Fruit fly (Drosophila melanogaster) whole organism, embryonic: ENCODE data around the gene CG43796.
A peak's percentile ranks its signal among the peaks of the same experiment; 100 is the strongest.

ENCODE experiments used
- Ada2b ChIP-seq: fragments of 200-800 bp; sonication (Bioruptor generic); IDR thresholded peaks from 2 replicates; pipeline ENCODE4 v1.3.6; 2022; ENCODE audit warnings: missing biosample characterization, missing genetic modification characterization
- Bgb ChIP-seq: fragments of 200-800 bp; sonication (Bioruptor generic); IDR thresholded peaks from 2 replicates; pipeline ENCODE4 v1.3.6; 2022; ENCODE audit warnings: missing biosample characterization, missing genetic modification characterization; ENCODE audit not compliant: partially characterized antibody
- CG12391 ChIP-seq: fragments of 200-800 bp; sonication (Bioruptor generic); optimal IDR thresholded peaks from 3 replicates; lab custom pipeline; 2018; ENCODE audit warnings: missing biosample characterization, mild to moderate bottlenecking, missing genetic modification characterization, moderate library complexity
- CG12769 ChIP-seq: fragments of 200-800 bp; sonication (Bioruptor generic); optimal IDR thresholded peaks from 2 replicates; lab custom pipeline; 2019; ENCODE audit warnings: missing biosample characterization, mild to moderate bottlenecking, missing genetic modification characterization, moderate library complexity
- CG12942 ChIP-seq: fragments of 200-800 bp; sonication (Bioruptor generic); optimal IDR thresholded peaks from 3 replicates; lab custom pipeline; 2016; ENCODE audit warnings: missing biosample characterization, missing genetic modification characterization
- CG13287 ChIP-seq: fragments of 200-800 bp; sonication (Bioruptor generic); IDR thresholded peaks from 2 replicates; pipeline ENCODE4 v1.3.6; 2022; ENCODE audit warnings: missing biosample characterization, missing genetic modification characterization; ENCODE audit not compliant: partially characterized antibody
- CG14014 ChIP-seq: fragments of 200-800 bp; sonication (Bioruptor generic); IDR thresholded peaks from 2 replicates; pipeline ENCODE4 v1.3.6; 2022; ENCODE audit warnings: missing biosample characterization, missing genetic modification characterization
- CG17568 ChIP-seq: fragments of 200-800 bp; sonication (Bioruptor generic); optimal IDR thresholded peaks from 2 replicates; lab custom pipeline; 2018; ENCODE audit warnings: missing biosample characterization, mild to moderate bottlenecking, missing genetic modification characterization, moderate library complexity
- CG17612 ChIP-seq: fragments of 200-800 bp; sonication (Bioruptor generic); IDR thresholded peaks from 2 replicates; pipeline ENCODE4 v1.3.6; 2022; ENCODE audit warnings: missing biosample characterization, missing genetic modification characterization
- CG18619 ChIP-seq: fragments of 200-800 bp; sonication (Bioruptor generic); optimal IDR thresholded peaks from 3 replicates; lab custom pipeline; 2017; ENCODE audit warnings: missing biosample characterization, mild to moderate bottlenecking, missing genetic modification characterization
- CG2199 ChIP-seq: fragments of 200-800 bp; sonication (Bioruptor generic); IDR thresholded peaks from 3 replicates; pipeline ENCODE4 v1.3.6; 2022; ENCODE audit warnings: missing biosample characterization, missing genetic modification characterization
- CG3281 ChIP-seq: fragments of 200-800 bp; sonication (Bioruptor generic); optimal IDR thresholded peaks from 3 replicates; lab custom pipeline; 2017; ENCODE audit warnings: missing biosample characterization, mild to moderate bottlenecking, missing genetic modification characterization
- CG3407 ChIP-seq: fragments of 200-800 bp; sonication (Bioruptor generic); optimal IDR thresholded peaks from 2 replicates; lab custom pipeline; 2018; ENCODE audit warnings: missing biosample characterization, mild to moderate bottlenecking, missing genetic modification characterization
- CG42726 ChIP-seq: fragments of 200-800 bp; sonication (Bioruptor generic); IDR thresholded peaks from 2 replicates; pipeline ENCODE4 v1.3.6; 2022; ENCODE audit warnings: missing biosample characterization, missing genetic modification characterization; ENCODE audit not compliant: partially characterized antibody
- CG7271 ChIP-seq: fragments of 200-800 bp; sonication (Bioruptor generic); optimal IDR thresholded peaks from 2 replicates; lab custom pipeline; 2018; ENCODE audit warnings: missing biosample characterization, mild to moderate bottlenecking, missing genetic modification characterization, moderate library complexity
- CG7372 ChIP-seq: fragments of 200-800 bp; sonication (Bioruptor generic); IDR thresholded peaks from 2 replicates; pipeline ENCODE4 v1.3.6; 2022; ENCODE audit warnings: missing biosample characterization, missing genetic modification characterization
- CG7556 ChIP-seq: fragments of 200-800 bp; sonication (Bioruptor generic); optimal IDR thresholded peaks from 2 replicates; lab custom pipeline; 2017; ENCODE audit warnings: missing biosample characterization, mild to moderate bottlenecking, missing genetic modification characterization
- CG7745 ChIP-seq: fragments of 200-800 bp; sonication (Bioruptor generic); optimal IDR thresholded peaks from 2 replicates; lab custom pipeline; 2018; ENCODE audit warnings: missing biosample characterization, mild to moderate bottlenecking, missing genetic modification characterization, moderate library complexity
- CG8924 ChIP-seq: fragments of 200-800 bp; optimal IDR thresholded peaks from 3 replicates; lab custom pipeline; 2019; ENCODE audit warnings: missing biosample characterization, mild to moderate bottlenecking, missing genetic modification characterization, moderate library complexity
- CG8944 ChIP-seq: fragments of 200-800 bp; sonication (Bioruptor generic); optimal IDR thresholded peaks from 3 replicates; lab custom pipeline; 2016; ENCODE audit warnings: missing biosample characterization, missing genetic modification characterization
- D19A ChIP-seq: fragments of 200-800 bp; optimal IDR thresholded peaks from 3 replicates; lab custom pipeline; 2019; ENCODE audit warnings: missing biosample characterization, mild to moderate bottlenecking, missing genetic modification characterization, moderate library complexity
- D19B ChIP-seq: fragments of 200-800 bp; sonication (Bioruptor generic); optimal IDR thresholded peaks from 2 replicates; lab custom pipeline; 2017; ENCODE audit warnings: missing biosample characterization, mild to moderate bottlenecking, missing genetic modification characterization
- Deaf1 ChIP-seq: fragments of 200-800 bp; optimal IDR thresholded peaks from 3 replicates; lab custom pipeline; 2019; ENCODE audit warnings: missing biosample characterization, mild to moderate bottlenecking, missing genetic modification characterization, moderate library complexity
- Dip2 ChIP-seq: fragments of 200-800 bp; sonication (Bioruptor generic); IDR thresholded peaks from 2 replicates; pipeline ENCODE4 v1.3.6; 2022; ENCODE audit warnings: missing biosample characterization, missing genetic modification characterization
- Gug ChIP-seq: fragments of 200-800 bp; sonication (Bioruptor generic); IDR thresholded peaks from 4 replicates; pipeline ENCODE4 v1.3.6; 2022; ENCODE audit warnings: missing biosample characterization, missing genetic modification characterization
- H15 ChIP-seq: fragments of 200-800 bp; sonication (Bioruptor generic); IDR thresholded peaks from 3 replicates; pipeline ENCODE4 v1.3.6; 2022; ENCODE audit warnings: missing biosample characterization, missing genetic modification characterization
- HmgD ChIP-seq: fragments of 200-800 bp; sonication (Bioruptor generic); optimal IDR thresholded peaks from 3 replicates; lab custom pipeline; 2016; ENCODE audit warnings: missing biosample characterization, missing genetic modification characterization
- Hr78 ChIP-seq, 2 experiments: fragments of 200-800 bp in 1 of 2; fragments of >200 bp in 1 of 2; sonication (Bioruptor generic) in 1 of 2; optimal IDR thresholded peaks; 2 replicates each; lab custom pipeline; 2017 to 2019; ENCODE audit warnings: missing biosample characterization in 2 of 2, missing genetic modification characterization in 2 of 2, mild to moderate bottlenecking in 1 of 2, moderate library complexity in 1 of 2
- Kr ChIP-seq: fragments of 200-800 bp; sonication (Bioruptor generic); optimal IDR thresholded peaks from 2 replicates; lab custom pipeline; 2017; ENCODE audit warnings: missing biosample characterization, mild to moderate bottlenecking, missing genetic modification characterization
- Lhr ChIP-seq: fragments of 200-800 bp; sonication (Bioruptor generic); optimal IDR thresholded peaks from 3 replicates; lab custom pipeline; 2017; ENCODE audit warnings: mild to moderate bottlenecking, missing biosample characterization, missing genetic modification reagents, missing genetic modification characterization
- Lim3 ChIP-seq: fragments of 200-800 bp; sonication (Bioruptor generic); IDR thresholded peaks from 2 replicates; pipeline ENCODE4 v1.3.6; 2022; ENCODE audit warnings: missing biosample characterization, missing genetic modification characterization
- MESR4 ChIP-seq: fragments of 200-800 bp; sonication (Bioruptor generic); optimal IDR thresholded peaks from 2 replicates; lab custom pipeline; 2018; ENCODE audit warnings: missing biosample characterization, mild to moderate bottlenecking, missing genetic modification characterization, moderate library complexity
- NK7.1 ChIP-seq: fragments of 200-800 bp; sonication (Bioruptor generic); optimal IDR thresholded peaks from 3 replicates; lab custom pipeline; 2016; ENCODE audit warnings: missing biosample characterization, missing genetic modification characterization
- dan ChIP-seq: fragments of 200-800 bp; sonication (Bioruptor generic); IDR thresholded peaks from 2 replicates; pipeline ENCODE4 v1.3.6; 2022; ENCODE audit warnings: missing biosample characterization, missing genetic modification characterization
- danr ChIP-seq: fragments of 200-800 bp; sonication (Bioruptor generic); IDR thresholded peaks from 2 replicates; pipeline ENCODE4 v1.3.6; 2022; ENCODE audit warnings: missing biosample characterization, missing genetic modification characterization
- fd64A ChIP-seq: fragments of 200-800 bp; sonication (Bioruptor generic); optimal IDR thresholded peaks from 3 replicates; lab custom pipeline; 2018; ENCODE audit warnings: missing biosample characterization, mild to moderate bottlenecking, missing genetic modification characterization
- gcm2 ChIP-seq: fragments of 200-800 bp; sonication (Bioruptor generic); optimal IDR thresholded peaks from 2 replicates; lab custom pipeline; 2016; ENCODE audit warnings: missing biosample characterization, missing genetic modification characterization
- gfzf ChIP-seq: fragments of 200-800 bp; sonication (Bioruptor generic); optimal IDR thresholded peaks from 2 replicates; lab custom pipeline; 2016; ENCODE audit warnings: missing biosample characterization, mild to moderate bottlenecking, missing genetic modification characterization, moderate library complexity
- gt ChIP-seq: fragments of 200-800 bp; sonication (Bioruptor generic); IDR thresholded peaks from 2 replicates; pipeline ENCODE4 v1.3.6; 2022; ENCODE audit warnings: missing biosample characterization, missing genetic modification characterization
- jumu ChIP-seq: fragments of 200-800 bp; sonication (Bioruptor generic); optimal IDR thresholded peaks from 3 replicates; lab custom pipeline; 2016; ENCODE audit warnings: missing biosample characterization, missing genetic modification characterization
- kay ChIP-seq: fragments of 200-800 bp; sonication (Bioruptor generic); optimal IDR thresholded peaks from 2 replicates; lab custom pipeline; 2016; ENCODE audit warnings: missing biosample characterization, missing genetic modification characterization
- nerfin-2 ChIP-seq: fragments of 200-800 bp; sonication (Bioruptor generic); IDR thresholded peaks from 2 replicates; pipeline ENCODE4 v1.3.6; 2022; ENCODE audit warnings: missing biosample characterization, missing genetic modification characterization; ENCODE audit not compliant: partially characterized antibody
- org-1 ChIP-seq: fragments of 200-800 bp; sonication (Bioruptor generic); optimal IDR thresholded peaks from 2 replicates; lab custom pipeline; 2017; ENCODE audit warnings: missing biosample characterization, missing genetic modification characterization
- p53 ChIP-seq: fragments of 200-800 bp; sonication (Bioruptor generic); optimal IDR thresholded peaks from 2 replicates; lab custom pipeline; 2016; ENCODE audit warnings: missing biosample characterization, missing genetic modification characterization
- pb ChIP-seq: fragments of 200-800 bp; sonication (Bioruptor generic); optimal IDR thresholded peaks from 3 replicates; lab custom pipeline; 2016; ENCODE audit warnings: missing biosample characterization, missing genetic modification characterization
- schlank ChIP-seq: fragments of 200-800 bp; sonication (Bioruptor generic); optimal IDR thresholded peaks from 2 replicates; lab custom pipeline; 2018; ENCODE audit warnings: missing biosample characterization, mild to moderate bottlenecking, missing genetic modification characterization
- stwl ChIP-seq: fragments of 200-800 bp; sonication (Bioruptor generic); optimal IDR thresholded peaks from 3 replicates; lab custom pipeline; 2018; ENCODE audit warnings: missing biosample characterization, mild to moderate bottlenecking, missing genetic modification characterization, moderate library complexity
- trh ChIP-seq: fragments of 200-800 bp; sonication (Bioruptor generic); optimal IDR thresholded peaks from 2 replicates; lab custom pipeline; 2016; ENCODE audit warnings: missing biosample characterization, missing genetic modification characterization
- wdn ChIP-seq: fragments of 200-800 bp; sonication (Bioruptor generic); IDR thresholded peaks from 2 replicates; pipeline ENCODE4 v1.3.6; 2022; ENCODE audit warnings: missing biosample characterization, missing genetic modification characterization
- wor ChIP-seq: fragments of 200-800 bp; sonication (Bioruptor generic); IDR thresholded peaks from 2 replicates; pipeline ENCODE4 v1.3.6; 2022; ENCODE audit warnings: missing biosample characterization, missing genetic modification characterization
- zfh1 ChIP-seq: fragments of 200-800 bp; sonication (Bioruptor generic); IDR thresholded peaks from 3 replicates; pipeline ENCODE4 v1.3.6; 2022; ENCODE audit warnings: missing biosample characterization, missing genetic modification characterization

Gene CG43796

dm6 chr2L:8521724-8522309 is 39.6 kb downstream of the CG43796 start, which contains the start of gene Acer (continued):
- TF ChIP-seq CG8944 (GFP tag; lab: Kevin White, UChicago) (no peak), CG2199 (GFP tag; lab: Robert Waterston, UW) (no peak), stwl (peak; percentile 54), Gug (GFP tag; lab: Robert Waterston, UW) (no peak), CG17568 (GFP tag; lab: Kevin White, UChicago) (no peak), CG7556 (GFP tag; lab: Kevin White, UChicago) (no peak), pb (GFP tag; lab: Kevin White, UChicago) (no peak), D19B (GFP tag; lab: Kevin White, UChicago) (no peak), gcm2 (GFP tag; lab: Kevin White, UChicago) (no peak), MESR4 (GFP tag; lab: Kevin White, UChicago) (peak; percentile 29), HmgD (GFP tag; lab: Kevin White, UChicago) (no peak), Ada2b (no peak), H15 (no peak), CG13287 (peak; percentile 56), gfzf (GFP tag; lab: Kevin White, UChicago) (peak; percentile 39), org-1 (GFP tag; lab: Kevin White, UChicago) (no peak), CG14014 (GFP tag; lab: Robert Waterston, UW) (no peak), kay (GFP tag; lab: Kevin White, UChicago) (no peak), CG3281 (GFP tag; lab: Kevin White, UChicago) (no peak), CG12942 (GFP tag; lab: Kevin White, UChicago) (no peak), Lhr (GFP tag; lab: Kevin White, UChicago) (no peak), Hr78 (GFP tag; optimal IDR thresholded peaks at IDR 0.05; lab: Kevin White, UChicago) (peak in 1 of 2 experiments; percentile 87), danr (GFP tag; lab: Robert Waterston, UW) (no peak), trh (GFP tag; lab: Kevin White, UChicago) (no peak), schlank (tag; lab: Kevin White, UChicago) (no peak), p53 (peak; percentile 24), D19A (peak; percentile 40), CG7745 (tag; lab: Kevin White, UChicago) (no peak), Deaf1 (tag; lab: Kevin White, UChicago) (no peak), nerfin-2 (GFP tag; lab: Robert Waterston, UW) (no peak), CG17612 (no peak), CG18619 (no peak), jumu (no peak), CG12391 (no peak), Bgb (peak; percentile 34; the same call in 1 of the 2 replicates), wdn (GFP tag; lab: Robert Waterston, UW) (no peak), Lim3 (GFP tag; lab: Robert Waterston, UW) (no peak), dan (GFP tag; lab: Robert Waterston, UW) (no peak), CG8924 (peak; percentile 14), gt (no peak), fd64A (GFP tag; lab: Kevin White, UChicago) (no peak), CG3407 (GFP tag; lab: Kevin White, UChicago) (no peak), CG7271 (tag; lab: Kevin White, UChicago) (no peak), CG12769 (no peak), Dip2 (GFP tag; lab: Robert Waterston, UW) (no peak), zfh1 (GFP tag; lab: Robert Waterston, UW) (no peak), wor (no peak), Kr (GFP tag; lab: Kevin White, UChicago) (peak; percentile 24), CG7372 (GFP tag; lab: Robert Waterston, UW) (no peak), NK7.1 (GFP tag; lab: Kevin White, UChicago) (no peak), CG42726 (GFP tag; lab: Robert Waterston, UW) (no peak)
